Fruit fly (Drosophila melanogaster): Measurements from ENCODE around the gene Lgr3.

DNA sequence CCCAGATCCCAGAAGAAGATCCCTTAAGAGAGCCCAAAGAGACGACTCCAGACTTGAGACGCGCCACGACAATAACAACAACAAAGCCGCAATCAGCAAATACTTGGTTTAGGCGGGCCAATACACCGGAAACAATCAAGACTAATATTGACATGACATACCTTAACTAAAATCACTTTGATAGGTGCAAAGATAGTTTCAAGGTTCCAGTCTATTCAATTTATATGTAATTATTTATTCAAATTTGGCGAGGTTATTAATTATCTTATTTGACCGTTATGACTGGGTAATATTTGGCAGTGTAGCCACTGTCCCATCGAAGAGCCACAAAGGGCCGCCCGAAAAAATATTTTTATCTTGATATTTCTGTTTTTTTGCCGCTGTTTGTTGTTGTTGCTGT, 25.1 kb upstream of the Lgr3 start:
- TF ChIP-seq Hr96 (GFP tag; optimal IDR thresholded peaks at IDR 0.05) = no peak
- no peak for TF ChIP-seq cic (GFP tag; optimal IDR thresholded peaks at IDR 0.05)
- no peak for TF ChIP-seq CG7101 (tag; optimal IDR thresholded peaks at IDR 0.05)
- TF ChIP-seq CG7045 (GFP tag; optimal IDR thresholded peaks at IDR 0.05) = no peak

Measured in whole organism, adult.